Worm (Caenorhabditis elegans) whole organism, L4 larva: ENCODE measurements around the gene C09G9.5.

Experiments used
- F44E2.7 ChIP-seq: fragments of 200-800 bp; sonication (Bioruptor generic); IDR thresholded peaks from 2 replicates; pipeline ENCODE4 v2.1.2; 2022; ENCODE audit warnings: missing genetic modification characterization, missing compliant biosample characterization
- Y48G9A.11 ChIP-seq: fragments of 200-800 bp; sonication (Bioruptor generic); IDR thresholded peaks from 2 replicates; pipeline ENCODE4 v1.3.6; 2022; ENCODE audit warnings: missing genetic modification reagents, missing genetic modification characterization, missing compliant biosample characterization
- Y75B8A.6 ChIP-seq: fragments of 200-800 bp; sonication (Bioruptor generic); IDR thresholded peaks from 2 replicates; pipeline ENCODE4 v1.3.6; 2022; ENCODE audit warnings: missing genetic modification reagents, missing genetic modification characterization, missing compliant biosample characterization
- aha-1 ChIP-seq: fragments of 150-350 bp; peaks from one replicate; lab custom pipeline; 2014; ENCODE audit warnings: missing biosample characterization, missing genetic modification characterization
- ama-1 ChIP-seq: fragments of 150-350 bp; optimal IDR thresholded peaks from 2 replicates; lab custom pipeline; 2014; ENCODE audit warnings: inconsistent platforms, mixed read lengths
- ceh-20 ChIP-seq: fragments of 200-800 bp; sonication (Bioruptor generic); IDR thresholded peaks from 2 replicates; pipeline ENCODE4 v1.3.6; 2022; ENCODE audit warnings: missing genetic modification reagents, missing genetic modification characterization, missing compliant biosample characterization
- ceh-32 ChIP-seq: sonication (generic microtip); optimal IDR thresholded peaks from 2 replicates; lab custom pipeline; 2016; ENCODE audit warnings: mild to moderate bottlenecking, missing genetic modification characterization, missing compliant biosample characterization; ENCODE audit not compliant: poor library complexity
- ceh-82 ChIP-seq: sonication (generic microtip); optimal IDR thresholded peaks from 2 replicates; lab custom pipeline; 2017; ENCODE audit warnings: missing biosample characterization, missing genetic modification characterization
- ces-1 ChIP-seq: fragments of 150-350 bp; sonication (generic microtip); optimal IDR thresholded peaks from 4 replicates; lab custom pipeline; 2014; ENCODE audit warnings: missing biosample characterization, missing genetic modification reagents, missing genetic modification characterization
- dmd-6 ChIP-seq: fragments of 200-800 bp; sonication (Bioruptor generic); IDR thresholded peaks from 2 replicates; pipeline ENCODE4 v1.3.6; 2022; ENCODE audit warnings: missing genetic modification reagents, missing genetic modification characterization, missing compliant biosample characterization
- dpl-1 ChIP-seq: fragments of 150-350 bp; optimal IDR thresholded peaks from 2 replicates; lab custom pipeline; 2014; ENCODE audit warnings: missing biosample characterization, missing genetic modification reagents, missing genetic modification characterization
- egl-27 ChIP-seq: sonication (generic microtip); optimal IDR thresholded peaks from 3 replicates; lab custom pipeline; 2017; ENCODE audit warnings: missing biosample characterization, missing genetic modification reagents, missing genetic modification characterization
- fkh-10 ChIP-seq: fragments of 150-350 bp; optimal IDR thresholded peaks from 2 replicates; lab custom pipeline; 2014; ENCODE audit warnings: missing biosample characterization, missing genetic modification reagents, missing genetic modification characterization
- fos-1 ChIP-seq: fragments of 150-350 bp; optimal IDR thresholded peaks from 2 replicates; lab custom pipeline; 2014; ENCODE audit warnings: missing biosample characterization, missing genetic modification characterization
- hif-1 ChIP-seq, 2 experiments: sonication (generic microtip); optimal IDR thresholded peaks; 2 replicates each; lab custom pipeline; 2016 to 2017; ENCODE audit warnings: missing compliant biosample characterization in 2 of 2, missing genetic modification characterization in 2 of 2, missing genetic modification reagents in 2 of 2, missing genotype in 2 of 2, mild to moderate bottlenecking in 1 of 2
- hlh-11 ChIP-seq: fragments of 200-800 bp; sonication (Bioruptor generic); optimal IDR thresholded peaks from 2 replicates; lab custom pipeline; 2018; ENCODE audit warnings: mild to moderate bottlenecking, missing genetic modification characterization, missing compliant biosample characterization
- hlh-30 ChIP-seq: sonication (generic microtip); optimal IDR thresholded peaks from 2 replicates; lab custom pipeline; 2017; ENCODE audit warnings: antibody characterized with exemption, mild to moderate bottlenecking, missing genetic modification characterization, missing compliant biosample characterization; ENCODE audit not compliant: insufficient read depth
- lim-7 ChIP-seq: fragments of 200-800 bp; sonication (Bioruptor generic); IDR thresholded peaks from 2 replicates; pipeline ENCODE4 v1.3.6; 2022; ENCODE audit warnings: missing genetic modification characterization, missing compliant biosample characterization
- lin-15B ChIP-seq: fragments of 150-350 bp; sonication (generic microtip); optimal IDR thresholded peaks from 3 replicates; lab custom pipeline; 2014; ENCODE audit warnings: missing biosample characterization, missing genetic modification characterization
- madf-5 ChIP-seq, 2 experiments: fragments of 200-800 bp; sonication (Bioruptor generic); IDR thresholded peaks; 2 replicates each; pipeline ENCODE4 v1.3.6; 2022; ENCODE audit warnings: missing compliant biosample characterization in 2 of 2, missing genetic modification characterization in 2 of 2
- madf-9 ChIP-seq: fragments of 200-800 bp; sonication (Bioruptor generic); conservative IDR thresholded peaks from 2 replicates; pipeline ENCODE4 v1.3.6; 2022; ENCODE audit warnings: missing genetic modification reagents, missing genetic modification characterization, missing compliant biosample characterization
- mdt-29 ChIP-seq: fragments of 200-800 bp; sonication (Bioruptor generic); IDR thresholded peaks from 2 replicates; pipeline ENCODE4 v1.3.6; 2022; ENCODE audit warnings: missing genetic modification reagents, missing genetic modification characterization, missing compliant biosample characterization
- mxl-2 ChIP-seq: fragments of 200-800 bp; sonication (Bioruptor generic); conservative IDR thresholded peaks from 2 replicates; pipeline ENCODE4 v1.3.6; 2022; ENCODE audit warnings: missing genetic modification reagents, missing genetic modification characterization, missing compliant biosample characterization
- nhr-11 ChIP-seq: fragments of 150-350 bp; optimal IDR thresholded peaks from 2 replicates; lab custom pipeline; 2014; ENCODE audit warnings: missing biosample characterization, missing genetic modification characterization
- nhr-25 ChIP-seq: sonication (generic microtip); optimal IDR thresholded peaks from 2 replicates; lab custom pipeline; 2017; ENCODE audit warnings: missing genetic modification characterization, mild to moderate bottlenecking, missing compliant biosample characterization, antibody characterized with exemption, moderate library complexity, borderline replicate concordance; ENCODE audit not compliant: insufficient read depth
- nhr-41 ChIP-seq: fragments of 200-800 bp; sonication (Bioruptor generic); IDR thresholded peaks from 2 replicates; pipeline ENCODE4 v1.3.6; 2022; ENCODE audit warnings: missing genetic modification reagents, missing genetic modification characterization, missing compliant biosample characterization
- nhr-42 ChIP-seq: fragments of 200-800 bp; sonication (Bioruptor generic); IDR thresholded peaks from 2 replicates; pipeline ENCODE4 v1.3.6; 2022; ENCODE audit warnings: missing genetic modification characterization, missing compliant biosample characterization
- nhr-48 ChIP-seq: sonication (generic microtip); optimal IDR thresholded peaks from 2 replicates; lab custom pipeline; 2016; ENCODE audit warnings: mild to moderate bottlenecking, missing genetic modification characterization, missing compliant biosample characterization
- nhr-6 ChIP-seq: fragments of 150-350 bp; optimal IDR thresholded peaks from 2 replicates; lab custom pipeline; 2014; ENCODE audit warnings: missing biosample characterization, missing genetic modification characterization
- pha-4 ChIP-seq, 2 experiments: fragments of 150-350 bp in 1 of 2; fragments of 200-800 bp in 1 of 2; sonication (Bioruptor generic) in 1 of 2; IDR thresholded peaks in 1 of 2; optimal IDR thresholded peaks in 1 of 2; 2 replicates each; pipeline versions ENCODE4 v1.3.6 to Lab custom; 2014 to 2022; ENCODE audit warnings: missing genetic modification characterization in 2 of 2, missing genetic modification reagents in 2 of 2, missing biosample characterization in 1 of 2, missing compliant biosample characterization in 1 of 2
- php-3 ChIP-seq: fragments of 200-800 bp; sonication (Bioruptor generic); IDR thresholded peaks from 2 replicates; pipeline ENCODE4 v1.3.6; 2022; ENCODE audit warnings: missing genetic modification reagents, missing genetic modification characterization, missing compliant biosample characterization
- rbr-2 ChIP-seq: sonication (generic microtip); optimal IDR thresholded peaks from 2 replicates; lab custom pipeline; 2016; ENCODE audit warnings: missing genotype, missing genetic modification characterization, missing compliant biosample characterization
- saeg-2 ChIP-seq: fragments of 200-800 bp; sonication (Bioruptor generic); IDR thresholded peaks from 2 replicates; pipeline ENCODE4 v1.3.6; 2022; ENCODE audit warnings: missing genetic modification reagents, missing genetic modification characterization, missing compliant biosample characterization
- sdz-12 ChIP-seq: fragments of 200-800 bp; sonication (Bioruptor generic); optimal IDR thresholded peaks from 2 replicates; lab custom pipeline; 2018; ENCODE audit warnings: mild to moderate bottlenecking, missing genetic modification characterization, missing compliant biosample characterization
- set-16 ChIP-seq: fragments of 200-800 bp; sonication (Bioruptor generic); IDR thresholded peaks from 2 replicates; pipeline ENCODE4 v1.3.6; 2022; ENCODE audit warnings: missing genetic modification reagents, missing genetic modification characterization, missing compliant biosample characterization
- snpc-4 ChIP-seq: fragments of 150-350 bp; optimal IDR thresholded peaks from 2 replicates; lab custom pipeline; 2014; ENCODE audit warnings: missing biosample characterization, missing genetic modification characterization
- spr-3 ChIP-seq: fragments of 200-800 bp; sonication (Bioruptor generic); optimal IDR thresholded peaks from 2 replicates; lab custom pipeline; 2018; ENCODE audit warnings: mild to moderate bottlenecking, missing genetic modification characterization, missing compliant biosample characterization
- tag-97 ChIP-seq: fragments of 200-800 bp; sonication (Bioruptor generic); IDR thresholded peaks from 2 replicates; pipeline ENCODE4 v1.3.6; 2022; ENCODE audit warnings: missing genetic modification characterization, missing compliant biosample characterization
- unc-130 ChIP-seq: sonication (generic microtip); optimal IDR thresholded peaks from 2 replicates; lab custom pipeline; 2016; ENCODE audit warnings: missing genetic modification reagents, missing genetic modification characterization, missing compliant biosample characterization
- zag-1 ChIP-seq: fragments of 150-350 bp; optimal IDR thresholded peaks from 2 replicates; lab custom pipeline; 2014; ENCODE audit warnings: missing biosample characterization, missing genetic modification characterization
- zfp-3 ChIP-seq: fragments of 200-800 bp; sonication (Bioruptor generic); conservative IDR thresholded peaks from 2 replicates; pipeline ENCODE4 v1.3.6; 2022; ENCODE audit warnings: missing genetic modification reagents, missing genetic modification characterization, missing compliant biosample characterization
- ztf-11 ChIP-seq: fragments of 150-350 bp; optimal IDR thresholded peaks from 2 replicates; lab custom pipeline; 2014; ENCODE audit warnings: missing biosample characterization, missing genetic modification characterization

The C09G9.5 gene

DNA sequence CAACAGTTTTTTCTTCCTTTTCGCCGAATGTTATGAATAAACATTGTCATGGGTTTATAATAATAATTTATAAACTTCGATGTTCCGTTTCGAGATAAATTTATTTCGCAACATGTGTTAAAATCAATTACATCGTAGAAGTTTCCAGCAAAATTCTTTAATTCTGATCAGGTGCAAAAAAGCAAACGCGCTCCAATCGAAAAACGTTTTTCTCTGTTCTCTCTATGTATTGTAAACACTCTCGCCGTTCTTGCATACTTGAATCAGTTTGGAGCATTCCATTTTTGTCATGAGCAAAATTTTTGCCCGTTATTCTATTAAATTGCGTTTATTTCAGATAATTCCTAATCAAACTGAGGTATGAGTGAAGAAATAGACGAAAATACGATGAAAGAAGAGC, 7.4 kb downstream of the C09G9.5 start, which contains the start of gene rad-54.L2 (continued):
- TF ChIP-seq tag-97 (GFP tag; lab: Robert Waterston, UW) (no peak), lin-15B (tag; lab: Kevin White, UChicago) (peak; percentile 15), rbr-2 (tag; lab: Kevin White, UChicago) (peak; percentile 60), nhr-42 (GFP tag; lab: Robert Waterston, UW) (no peak), pha-4 (GFP tag; IDR thresholded peaks at IDR 0.05; lab: Robert Waterston, UW) (peak; percentile 50; the same call in 1 of the 2 replicates), pha-4 (tag; optimal IDR thresholded peaks at IDR 0.05; lab: Kevin White, UChicago) (peak; percentile 97), lim-7 (no peak), dmd-6 (GFP tag; lab: Robert Waterston, UW) (peak; percentile 41; the same call in 1 of the 2 replicates), F44E2.7 (GFP tag; lab: Robert Waterston, UW) (no peak)

ce11 chrIV:8901346-8901745, 15.0 kb downstream of the C09G9.5 start, which contains the start of gene C27B7.5:
C27B7.5 (plus strand) TSS chrIV:8901646.
- TF ChIP-seq ama-1 (lab: Kevin White, UChicago) (peak; percentile 53), zag-1 (tag; lab: Kevin White, UChicago) (no peak)

ce11 chrIV:8906164-8906563, 19.8 kb downstream of the C09G9.5 start, which contains the start of gene C27B7.6:
C27B7.6 (minus strand) TSS chrIV:8906345.
- TF ChIP-seq nhr-42 (GFP tag; lab: Robert Waterston, UW), result no peak
- no peak for TF ChIP-seq zfp-3 (GFP tag; lab: Robert Waterston, UW)
- no peak for TF ChIP-seq set-16 (GFP tag; lab: Robert Waterston, UW)
- TF ChIP-seq lim-7, result no peak
- TF ChIP-seq mxl-2 (GFP tag; lab: Robert Waterston, UW), result 0 out of 2 replicates have a peak, but pooled peaks have one; percentile 36
- TF ChIP-seq ceh-32 (tag; lab: Kevin White, UChicago), result no peak
- no peak for TF ChIP-seq fos-1 (tag; lab: Kevin White, UChicago)
- no peak for TF ChIP-seq nhr-11 (tag; lab: Kevin White, UChicago)
- no peak for TF ChIP-seq nhr-6
- TF ChIP-seq dpl-1 (GFP tag; lab: Kevin White, UChicago), result no peak
- no peak for TF ChIP-seq nhr-41 (GFP tag; lab: Robert Waterston, UW)
- TF ChIP-seq fkh-10 (GFP tag; lab: Kevin White, UChicago), result no peak
- no peak for TF ChIP-seq mdt-29 (GFP tag; lab: Robert Waterston, UW)
- TF ChIP-seq nhr-48 (tag; lab: Kevin White, UChicago), result no peak
- TF ChIP-seq sdz-12 (GFP tag; lab: Kevin White, UChicago), result no peak
- TF ChIP-seq php-3 (GFP tag; lab: Robert Waterston, UW), result no peak
- no peak for TF ChIP-seq nhr-25 (tag; lab: Kevin White, UChicago)
- TF ChIP-seq Y48G9A.11, result no peak
- no peak for TF ChIP-seq ztf-11 (tag; lab: Kevin White, UChicago)
- no peak for TF ChIP-seq unc-130 (GFP tag; lab: Kevin White, UChicago)
- no peak for TF ChIP-seq Y75B8A.6
- no peak for TF ChIP-seq hif-1 (tag; optimal IDR thresholded peaks at IDR 0.05; lab: Kevin White, UChicago)
- TF ChIP-seq spr-3 (GFP tag; lab: Kevin White, UChicago), result no peak
- no peak for TF ChIP-seq ceh-20 (GFP tag; lab: Robert Waterston, UW)
- TF ChIP-seq madf-5 (GFP tag; IDR thresholded peaks at IDR 0.05; lab: Robert Waterston, UW), result no peak
- TF ChIP-seq aha-1 (tag; lab: Kevin White, UChicago), result peak; percentile 80
- no peak for TF ChIP-seq ceh-82 (tag; lab: Kevin White, UChicago)
- TF ChIP-seq saeg-2 (GFP tag; lab: Robert Waterston, UW), result no peak
- no peak for TF ChIP-seq snpc-4 (tag; lab: Kevin White, UChicago)
- TF ChIP-seq ces-1, result no peak
- TF ChIP-seq egl-27 (tag; lab: Kevin White, UChicago), result no peak
- TF ChIP-seq hlh-11 (tag; lab: Kevin White, UChicago), result peak; percentile 3
- TF ChIP-seq hlh-30, result peak; percentile 56
- no peak for TF ChIP-seq madf-9
- no peak for TF ChIP-seq dmd-6 (GFP tag; lab: Robert Waterston, UW)
